Worm (Caenorhabditis elegans) whole organism, L1 larva: ENCODE results near the gene egl-1.

Experiments
- C04F5.9 ChIP-seq: sonication (generic microtip); optimal IDR thresholded peaks from 2 replicates; lab custom pipeline; 2016; ENCODE audit warnings: missing genetic modification characterization, missing compliant biosample characterization
- C16A3.4 ChIP-seq: fragments of 150-350 bp; optimal IDR thresholded peaks from 2 replicates; lab custom pipeline; 2014; ENCODE audit warnings: missing biosample characterization, missing genetic modification characterization
- F16B12.6 ChIP-seq: fragments of 150-350 bp; optimal IDR thresholded peaks from 2 replicates; lab custom pipeline; 2014; ENCODE audit warnings: missing biosample characterization, missing genetic modification characterization
- aha-1 ChIP-seq: fragments of 150-350 bp; optimal IDR thresholded peaks from 2 replicates; lab custom pipeline; 2014; ENCODE audit warnings: missing biosample characterization, missing genetic modification characterization
- alr-1 ChIP-seq: fragments of 200-800 bp; sonication (Bioruptor generic); optimal IDR thresholded peaks from 2 replicates; lab custom pipeline; 2018; ENCODE audit warnings: borderline replicate concordance, mild to moderate bottlenecking, missing genetic modification characterization, missing compliant biosample characterization
- aly-2 ChIP-seq: fragments of 150-350 bp; optimal IDR thresholded peaks from 2 replicates; lab custom pipeline; 2014; ENCODE audit warnings: missing biosample characterization, missing genetic modification characterization
- ceh-82 ChIP-seq, 3 experiments: fragments of 150-350 bp in 1 of 3; sonication (generic microtip) in 2 of 3; optimal IDR thresholded peaks; 2 replicates each; lab custom pipeline; 2014 to 2017; ENCODE audit warnings: missing biosample characterization in 3 of 3, missing genetic modification characterization in 3 of 3
- ceh-90 ChIP-seq: sonication (generic microtip); optimal IDR thresholded peaks from 2 replicates; lab custom pipeline; 2016; ENCODE audit warnings: missing genetic modification characterization, missing compliant biosample characterization
- dpl-1 ChIP-seq, 3 experiments: fragments of 150-350 bp in 2 of 3; sonication (generic microtip) in 1 of 3; optimal IDR thresholded peaks; 2 replicates each; lab custom pipeline; 2014 to 2017; ENCODE audit warnings: missing biosample characterization in 3 of 3, missing genetic modification characterization in 3 of 3, missing genetic modification reagents in 3 of 3
- dsc-1 ChIP-seq: sonication (generic microtip); optimal IDR thresholded peaks from 2 replicates; lab custom pipeline; 2016; ENCODE audit warnings: mild to moderate bottlenecking, missing genetic modification characterization, missing compliant biosample characterization
- efl-1 ChIP-seq, 4 experiments: fragments of 150-350 bp; optimal IDR thresholded peaks in 3 of 4; peaks in 1 of 4; 1 replicate in 1 of 4; 2 replicates in 3 of 4; lab custom pipeline; 2014; ENCODE audit warnings: missing biosample characterization in 2 of 4, missing genetic modification characterization in 2 of 4, missing genetic modification reagents in 2 of 4
- efl-3 ChIP-seq: fragments of 200-800 bp; sonication (Bioruptor generic); optimal IDR thresholded peaks from 2 replicates; lab custom pipeline; 2018; ENCODE audit warnings: mild to moderate bottlenecking, missing genetic modification characterization, missing compliant biosample characterization
- egl-13 ChIP-seq: sonication (generic microtip); optimal IDR thresholded peaks from 2 replicates; lab custom pipeline; 2016; ENCODE audit warnings: missing genotype, missing genetic modification reagents, missing genetic modification characterization, missing compliant biosample characterization
- elt-2 ChIP-seq: sonication (generic microtip); optimal IDR thresholded peaks from 2 replicates; lab custom pipeline; 2016; ENCODE audit warnings: missing genetic modification characterization, mild to moderate bottlenecking, inconsistent platforms, missing compliant biosample characterization, missing genetic modification reagents
- fkh-4 ChIP-seq: sonication (generic microtip); optimal IDR thresholded peaks from 2 replicates; lab custom pipeline; 2016; ENCODE audit warnings: missing compliant biosample characterization, missing genetic modification characterization, borderline replicate concordance
- fos-1 ChIP-seq: fragments of 150-350 bp; optimal IDR thresholded peaks from 2 replicates; lab custom pipeline; 2014; ENCODE audit warnings: missing biosample characterization, missing genetic modification characterization
- hlh-4 ChIP-seq: sonication (generic microtip); optimal IDR thresholded peaks from 2 replicates; lab custom pipeline; 2016; ENCODE audit warnings: mild to moderate bottlenecking, missing genetic modification characterization, missing compliant biosample characterization
- irx-1 ChIP-seq: sonication (generic microtip); optimal IDR thresholded peaks from 2 replicates; lab custom pipeline; 2016; ENCODE audit warnings: missing genetic modification characterization, missing compliant biosample characterization
- isw-1 ChIP-seq: fragments of 200-800 bp; sonication (Bioruptor generic); IDR thresholded peaks from 2 replicates; pipeline ENCODE4 v1.3.6; 2022; ENCODE audit warnings: missing genetic modification characterization, missing compliant biosample characterization
- jun-1 ChIP-seq: fragments of 150-350 bp; optimal IDR thresholded peaks from 2 replicates; lab custom pipeline; 2014; ENCODE audit warnings: missing biosample characterization, missing genetic modification reagents, missing genetic modification characterization
- lin-13 ChIP-seq: fragments of 150-350 bp; optimal IDR thresholded peaks from 2 replicates; lab custom pipeline; 2014; ENCODE audit warnings: missing biosample characterization, missing genetic modification reagents, missing genetic modification characterization
- lin-14 ChIP-seq: fragments of 200-800 bp; sonication (Bioruptor generic); optimal IDR thresholded peaks from 2 replicates; lab custom pipeline; 2018; ENCODE audit warnings: mild to moderate bottlenecking, missing genetic modification characterization, moderate library complexity, missing compliant biosample characterization
- lin-35 ChIP-seq, 2 experiments: fragments of 150-350 bp; optimal IDR thresholded peaks; 2 replicates each; lab custom pipeline; 2014; ENCODE audit warnings: missing biosample characterization in 2 of 2, missing genetic modification characterization in 2 of 2, missing genetic modification reagents in 2 of 2
- lir-3 ChIP-seq: sonication (generic microtip); optimal IDR thresholded peaks from 2 replicates; lab custom pipeline; 2016; ENCODE audit warnings: mild to moderate bottlenecking, missing genetic modification characterization, moderate library complexity, missing compliant biosample characterization; ENCODE audit not compliant: poor library complexity
- lsy-2 ChIP-seq, 2 experiments: fragments of 150-350 bp; optimal IDR thresholded peaks; 2 replicates each; lab custom pipeline; 2014; ENCODE audit warnings: missing biosample characterization in 2 of 2, missing genetic modification characterization in 2 of 2
- mdl-1 ChIP-seq, 2 experiments: fragments of 150-350 bp; optimal IDR thresholded peaks; 2 replicates each; lab custom pipeline; 2014 to 2017; ENCODE audit warnings: missing biosample characterization in 2 of 2, missing genetic modification characterization in 2 of 2, inconsistent platforms in 1 of 2
- mef-2 ChIP-seq: fragments of 150-350 bp; optimal IDR thresholded peaks from 2 replicates; lab custom pipeline; 2014; ENCODE audit warnings: missing biosample characterization, missing genetic modification characterization
- mep-1 ChIP-seq: fragments of 150-350 bp; optimal IDR thresholded peaks from 2 replicates; lab custom pipeline; 2014; ENCODE audit warnings: missing biosample characterization, missing genetic modification characterization
- nhr-11 ChIP-seq: fragments of 150-350 bp; optimal IDR thresholded peaks from 2 replicates; lab custom pipeline; 2014; ENCODE audit warnings: missing biosample characterization, missing genetic modification characterization
- nhr-19 ChIP-seq: fragments of 200-800 bp; sonication (Bioruptor generic); conservative IDR thresholded peaks from 2 replicates; pipeline ENCODE4 v1.3.6; 2022; ENCODE audit warnings: missing genetic modification characterization, missing compliant biosample characterization
- nhr-28 ChIP-seq: fragments of 150-350 bp; optimal IDR thresholded peaks from 2 replicates; lab custom pipeline; 2014; ENCODE audit warnings: missing biosample characterization, missing genetic modification characterization
- nhr-47 ChIP-seq: sonication (generic microtip); optimal IDR thresholded peaks from 2 replicates; lab custom pipeline; 2016; ENCODE audit warnings: mild to moderate bottlenecking, missing genetic modification characterization, moderate library complexity, missing compliant biosample characterization
- nhr-76 ChIP-seq: sonication (generic microtip); optimal IDR thresholded peaks from 2 replicates; lab custom pipeline; 2017; ENCODE audit warnings: missing biosample characterization, missing genetic modification characterization
- nhr-90 ChIP-seq: sonication (generic microtip); optimal IDR thresholded peaks from 2 replicates; lab custom pipeline; 2016; ENCODE audit warnings: mild to moderate bottlenecking, missing genetic modification characterization, missing compliant biosample characterization; ENCODE audit not compliant: poor library complexity
- pax-3 ChIP-seq: fragments of 200-800 bp; sonication (Bioruptor generic); optimal IDR thresholded peaks from 2 replicates; lab custom pipeline; 2018; ENCODE audit warnings: mild to moderate bottlenecking, missing genetic modification characterization, moderate library complexity, missing compliant biosample characterization
- pqm-1 ChIP-seq: sonication (generic microtip); optimal IDR thresholded peaks from 3 replicates; lab custom pipeline; 2017; ENCODE audit warnings: missing biosample characterization, missing genetic modification characterization
- snpc-4 ChIP-seq: fragments of 150-350 bp; optimal IDR thresholded peaks from 2 replicates; lab custom pipeline; 2014; ENCODE audit warnings: missing biosample characterization, missing genetic modification characterization
- snu-23 ChIP-seq: sonication (generic microtip); optimal IDR thresholded peaks from 2 replicates; lab custom pipeline; 2016; ENCODE audit warnings: missing genetic modification characterization, missing compliant biosample characterization
- sox-4 ChIP-seq: sonication (generic microtip); optimal IDR thresholded peaks from 2 replicates; lab custom pipeline; 2016; ENCODE audit warnings: missing genetic modification characterization, missing compliant biosample characterization
- sup-37 ChIP-seq: fragments of 200-800 bp; sonication (Bioruptor generic); optimal IDR thresholded peaks from 2 replicates; lab custom pipeline; 2018; ENCODE audit warnings: mild to moderate bottlenecking, missing genetic modification characterization, missing compliant biosample characterization
- unc-86 ChIP-seq: sonication (generic microtip); optimal IDR thresholded peaks from 2 replicates; lab custom pipeline; 2016; ENCODE audit warnings: missing genetic modification characterization, missing compliant biosample characterization
- unc-98 ChIP-seq: fragments of 200-800 bp; sonication (Bioruptor generic); IDR thresholded peaks from 2 replicates; pipeline ENCODE4 v1.3.6; 2022; ENCODE audit warnings: missing genetic modification characterization, missing compliant biosample characterization
- zag-1 ChIP-seq: fragments of 150-350 bp; optimal IDR thresholded peaks from 2 replicates; lab custom pipeline; 2014; ENCODE audit warnings: missing biosample characterization, missing genetic modification characterization

Gene egl-1

ce11 chrV:14421325-14421724 is 10.8 kb downstream of the egl-1 start, which contains the start of gene dhs-22:
Gene dhs-22, minus strand, starts transcription at chrV:14421440.
- TF ChIP-seq dsc-1: no peak
- TF ChIP-seq C04F5.9 (tag; lab: Kevin White, UChicago): no peak
- no peak for TF ChIP-seq pax-3 (tag; lab: Kevin White, UChicago)
- TF ChIP-seq fos-1: no peak
- no peak for TF ChIP-seq mep-1 (tag; lab: Kevin White, UChicago)
- no peak for TF ChIP-seq zag-1 (tag; lab: Kevin White, UChicago)
- no peak for TF ChIP-seq sox-4 (tag; lab: Kevin White, UChicago)
- TF ChIP-seq pqm-1 (tag; lab: Kevin White, UChicago): no peak
- no peak for TF ChIP-seq C16A3.4 (tag; lab: Kevin White, UChicago)
- no peak for TF ChIP-seq jun-1 (tag; lab: Kevin White, UChicago)
- no peak for TF ChIP-seq snu-23 (GFP tag; lab: Kevin White, UChicago)
- no peak for TF ChIP-seq isw-1 (GFP tag; lab: Robert Waterston, UW)
- TF ChIP-seq fkh-4 (tag; lab: Kevin White, UChicago): no peak
- no peak for TF ChIP-seq mdl-1 (tag; optimal IDR thresholded peaks at IDR 0.05; lab: Kevin White, UChicago)
- no peak for TF ChIP-seq nhr-90 (tag; lab: Kevin White, UChicago)
- TF ChIP-seq efl-1 (optimal IDR thresholded peaks at IDR 0.05; lab: Kevin White, UChicago): no peak
- TF ChIP-seq efl-1 (GFP tag; optimal IDR thresholded peaks at IDR 0.05 in 1 of 2; lab: Kevin White, UChicago): no peak
- no peak for TF ChIP-seq aly-2 (tag; lab: Kevin White, UChicago)
- no peak for TF ChIP-seq ceh-90 (tag; lab: Kevin White, UChicago)

ce11 chrV:14419855-14420254 is 12.3 kb downstream of the egl-1 start:
- TF ChIP-seq jun-1 (tag; lab: Kevin White, UChicago) (no peak), efl-1 (optimal IDR thresholded peaks at IDR 0.05; lab: Kevin White, UChicago) (no peak), efl-1 (GFP tag; optimal IDR thresholded peaks at IDR 0.05 in 1 of 2; lab: Kevin White, UChicago) (peak in 1 of 2 experiments; percentile 34)

- no peak for TF ChIP-seq alr-1 (tag; lab: Kevin White, UChicago)
- TF ChIP-seq lsy-2 (tag; optimal IDR thresholded peaks at IDR 0.05; lab: Kevin White, UChicago): peak in 1 of 2 experiments; percentile 12
- TF ChIP-seq, all 84 proteins: peak for 1
Observed at ce11 chrV:14417735-14418134, 14.4 kb downstream of the egl-1 start, which contains the start of the genes nxf-2 and set-31. Gene nxf-2, minus strand, starts transcription at chrV:14417835. Gene set-31, plus strand, starts transcription at chrV:14417903.

ce11 chrV:14414964-14415564 is 17.1 kb downstream of the egl-1 start, which contains the start of the genes nxf-1 and C15H11.11:
Gene nxf-1, minus strand, starts transcription at chrV:14415014.
Gene C15H11.11, plus strand, starts transcription at chrV:14415499.
- TF ChIP-seq pax-3 (tag; lab: Kevin White, UChicago) (peak; percentile 49), ceh-82 (tag; optimal IDR thresholded peaks at IDR 0.05; lab: Kevin White, UChicago) (peak; percentile 50 to 64 (median 51)), nhr-90 (tag; lab: Kevin White, UChicago) (peak; percentile 79), lsy-2 (tag; optimal IDR thresholded peaks at IDR 0.05; lab: Kevin White, UChicago) (peak; percentile 78 to 79), snpc-4 (tag; lab: Kevin White, UChicago) (peak; percentile 62), nhr-76 (tag; lab: Kevin White, UChicago) (no peak), lin-35 (GFP tag; optimal IDR thresholded peaks at IDR 0.05; lab: Kevin White, UChicago) (peak; percentile 63 to 79), lir-3 (tag; lab: Kevin White, UChicago) (peak; percentile 14), F16B12.6 (tag; lab: Kevin White, UChicago) (peak; percentile 96), elt-2 (tag; lab: Kevin White, UChicago) (peak; percentile 87), nhr-11 (tag; lab: Kevin White, UChicago) (peak; percentile 22), mdl-1 (tag; optimal IDR thresholded peaks at IDR 0.05; lab: Kevin White, UChicago) (peak in 1 of 2 experiments; percentile 74), irx-1 (peak; percentile 49), nhr-19 (GFP tag; lab: Robert Waterston, UW) (peak; percentile 75), sup-37 (GFP tag; lab: Kevin White, UChicago) (peak; percentile 17), mef-2 (tag; lab: Kevin White, UChicago) (no peak), efl-3 (no peak), lin-14 (GFP tag; lab: Kevin White, UChicago) (peak; percentile 80), nhr-47 (peak; percentile 85), alr-1 (tag; lab: Kevin White, UChicago) (no peak), lin-13 (GFP tag; lab: Kevin White, UChicago) (peak; percentile 64), hlh-4 (no peak), dpl-1 (GFP tag; optimal IDR thresholded peaks at IDR 0.05; lab: Kevin White, UChicago) (peak; percentile 59 to 78 (median 77)), unc-86 (tag; lab: Kevin White, UChicago) (peak; percentile 72), nhr-28 (tag; lab: Kevin White, UChicago) (no peak), egl-13 (tag; lab: Kevin White, UChicago) (peak; percentile 4), aha-1 (tag; lab: Kevin White, UChicago) (no peak), fkh-4 (tag; lab: Kevin White, UChicago) (no peak), unc-98 (0 out of 2 replicates have a peak, but pooled peaks have one; percentile 9)
